Fruit fly (Drosophila melanogaster) whole organism, embryonic: Measurements from ENCODE around the gene CG32373.

Experiments used
- Bteb2 ChIP-seq: fragments of 200-800 bp; sonication (Bioruptor generic); optimal IDR thresholded peaks from 2 replicates; lab custom pipeline; 2016; ENCODE audit warnings: missing biosample characterization, missing genetic modification characterization
- CG10366 ChIP-seq: fragments of 200-800 bp; sonication (Bioruptor generic); IDR thresholded peaks from 2 replicates; pipeline ENCODE4 v1.3.6; 2022; ENCODE audit warnings: missing biosample characterization, missing genetic modification characterization
- CG10543 ChIP-seq: fragments of 200-800 bp; sonication (Bioruptor generic); optimal IDR thresholded peaks from 3 replicates; lab custom pipeline; 2017; ENCODE audit warnings: missing biosample characterization, mild to moderate bottlenecking, missing genetic modification characterization, moderate library complexity
- CG10654 ChIP-seq: fragments of 200-800 bp; sonication (Bioruptor generic); optimal IDR thresholded peaks from 2 replicates; lab custom pipeline; 2016; ENCODE audit warnings: missing biosample characterization, missing genetic modification characterization
- CG11456 ChIP-seq: fragments of 200-800 bp; sonication (Bioruptor generic); IDR thresholded peaks from 3 replicates; pipeline ENCODE4 v1.3.6; 2022; ENCODE audit warnings: missing biosample characterization, missing genetic modification characterization
- CG13287 ChIP-seq: fragments of 200-800 bp; sonication (Bioruptor generic); IDR thresholded peaks from 2 replicates; pipeline ENCODE4 v1.3.6; 2022; ENCODE audit warnings: missing biosample characterization, missing genetic modification characterization; ENCODE audit not compliant: partially characterized antibody
- CG14050 ChIP-seq: fragments of 200-800 bp; sonication (Bioruptor generic); IDR thresholded peaks from 3 replicates; pipeline ENCODE4 v1.3.6; 2022; ENCODE audit warnings: missing biosample characterization, missing genetic modification characterization
- CG16815 ChIP-seq: fragments of 200-800 bp; sonication (Bioruptor generic); optimal IDR thresholded peaks from 3 replicates; lab custom pipeline; 2017; ENCODE audit warnings: missing biosample characterization, mild to moderate bottlenecking, missing genetic modification characterization
- CG16863 ChIP-seq: fragments of 200-800 bp; sonication (Bioruptor generic); optimal IDR thresholded peaks from 3 replicates; lab custom pipeline; 2016; ENCODE audit warnings: missing biosample characterization, missing genetic modification characterization
- CG17186 ChIP-seq: fragments of 200-800 bp; sonication (Bioruptor generic); optimal IDR thresholded peaks from 3 replicates; lab custom pipeline; 2017; ENCODE audit warnings: missing biosample characterization, missing genetic modification reagents, missing genetic modification characterization
- CG17328 ChIP-seq: fragments of 200-800 bp; sonication (Bioruptor generic); IDR thresholded peaks from 2 replicates; pipeline ENCODE4 v1.3.6; 2022; ENCODE audit warnings: missing biosample characterization, missing genetic modification characterization
- CG17912 ChIP-seq: fragments of 200-800 bp; sonication (Bioruptor generic); optimal IDR thresholded peaks from 2 replicates; lab custom pipeline; 2018; ENCODE audit warnings: missing biosample characterization, mild to moderate bottlenecking, missing genetic modification characterization
- CG2202 ChIP-seq: fragments of 200-800 bp; sonication (Bioruptor generic); optimal IDR thresholded peaks from 2 replicates; lab custom pipeline; 2018; ENCODE audit warnings: missing biosample characterization, mild to moderate bottlenecking, missing genetic modification characterization
- CG30020 ChIP-seq: fragments of 200-800 bp; optimal IDR thresholded peaks from 2 replicates; lab custom pipeline; 2019; ENCODE audit warnings: missing biosample characterization, mild to moderate bottlenecking, missing genetic modification characterization, moderate library complexity
- CG30403 ChIP-seq: fragments of 200-800 bp; sonication (Bioruptor generic); optimal IDR thresholded peaks from 3 replicates; lab custom pipeline; 2016; ENCODE audit warnings: missing biosample characterization, missing genetic modification characterization
- CG3847 ChIP-seq: fragments of 200-800 bp; sonication (Bioruptor generic); IDR thresholded peaks from 2 replicates; pipeline ENCODE4 v1.3.6; 2022; ENCODE audit warnings: missing biosample characterization, missing genetic modification characterization
- CG42726 ChIP-seq: fragments of 200-800 bp; sonication (Bioruptor generic); IDR thresholded peaks from 2 replicates; pipeline ENCODE4 v1.3.6; 2022; ENCODE audit warnings: missing biosample characterization, missing genetic modification characterization; ENCODE audit not compliant: partially characterized antibody
- CG4282 ChIP-seq: fragments of 200-800 bp; sonication (Bioruptor generic); optimal IDR thresholded peaks from 2 replicates; lab custom pipeline; 2016; ENCODE audit warnings: missing biosample characterization, missing genetic modification characterization
- CG4617 ChIP-seq: fragments of 200-800 bp; sonication (Bioruptor generic); optimal IDR thresholded peaks from 3 replicates; lab custom pipeline; 2016; ENCODE audit warnings: missing biosample characterization, missing genetic modification characterization, borderline replicate concordance
- CG6175 ChIP-seq: fragments of 200-800 bp; sonication (Bioruptor generic); IDR thresholded peaks from 3 replicates; pipeline ENCODE4 v1.3.6; 2022; ENCODE audit warnings: missing biosample characterization, missing genetic modification characterization
- CG6689 ChIP-seq: fragments of 200-800 bp; sonication (Bioruptor generic); IDR thresholded peaks from 2 replicates; pipeline ENCODE4 v1.3.6; 2022; ENCODE audit warnings: missing biosample characterization, missing genetic modification characterization
- Dref ChIP-seq: fragments of 200-800 bp; sonication (Bioruptor generic); IDR thresholded peaks from 2 replicates; pipeline ENCODE4 v1.3.6; 2022; ENCODE audit warnings: missing biosample characterization, missing genetic modification characterization
- E2f2 ChIP-seq: fragments of 200-800 bp; sonication (Bioruptor generic); IDR thresholded peaks from 2 replicates; pipeline ENCODE4 v1.3.6; 2022; ENCODE audit warnings: missing biosample characterization, missing genetic modification characterization
- Gug ChIP-seq: fragments of 200-800 bp; sonication (Bioruptor generic); IDR thresholded peaks from 4 replicates; pipeline ENCODE4 v1.3.6; 2022; ENCODE audit warnings: missing biosample characterization, missing genetic modification characterization
- Lhr ChIP-seq: fragments of 200-800 bp; sonication (Bioruptor generic); optimal IDR thresholded peaks from 3 replicates; lab custom pipeline; 2017; ENCODE audit warnings: mild to moderate bottlenecking, missing biosample characterization, missing genetic modification reagents, missing genetic modification characterization
- Mes4 ChIP-seq: fragments of 200-800 bp; sonication (Bioruptor generic); optimal IDR thresholded peaks from 2 replicates; lab custom pipeline; 2016; ENCODE audit warnings: missing biosample characterization, missing genetic modification characterization
- Nf-YC ChIP-seq: fragments of 200-800 bp; optimal IDR thresholded peaks from 3 replicates; lab custom pipeline; 2019; ENCODE audit warnings: missing biosample characterization, mild to moderate bottlenecking, missing genetic modification characterization, moderate library complexity
- Side ChIP-seq: fragments of 200-800 bp; sonication (Bioruptor generic); optimal IDR thresholded peaks from 2 replicates; lab custom pipeline; 2016; ENCODE audit warnings: missing biosample characterization, missing genetic modification characterization
- Sox100B ChIP-seq: fragments of 200-800 bp; sonication (Bioruptor generic); optimal IDR thresholded peaks from 3 replicates; lab custom pipeline; 2018; ENCODE audit warnings: missing biosample characterization, mild to moderate bottlenecking, missing genetic modification characterization
- Tbp ChIP-seq: fragments of >200 bp; optimal IDR thresholded peaks from 2 replicates; lab custom pipeline; 2018; ENCODE audit warnings: missing biosample characterization, missing genetic modification characterization
- Xbp1 ChIP-seq: fragments of 200-800 bp; sonication (Bioruptor generic); optimal IDR thresholded peaks from 3 replicates; lab custom pipeline; 2016; ENCODE audit warnings: missing biosample characterization, mild to moderate bottlenecking, missing genetic modification characterization
- bbx ChIP-seq: fragments of 200-800 bp; sonication (Bioruptor generic); IDR thresholded peaks from 2 replicates; pipeline ENCODE4 v1.3.6; 2022; ENCODE audit warnings: missing biosample characterization, missing genetic modification characterization; ENCODE audit not compliant: partially characterized antibody
- bcd ChIP-seq: fragments of 200-800 bp; sonication (Bioruptor generic); optimal IDR thresholded peaks from 2 replicates; lab custom pipeline; 2017; ENCODE audit warnings: missing biosample characterization, mild to moderate bottlenecking, missing genetic modification characterization
- bsh ChIP-seq, 2 experiments: fragments of 200-800 bp; sonication (Bioruptor generic); optimal IDR thresholded peaks; 2 replicates each; lab custom pipeline; 2017 to 2018; ENCODE audit warnings: mild to moderate bottlenecking in 2 of 2, missing biosample characterization in 2 of 2, missing genetic modification characterization in 2 of 2, moderate library complexity in 1 of 2
- chinmo ChIP-seq: fragments of 200-800 bp; sonication (Bioruptor generic); IDR thresholded peaks from 4 replicates; pipeline ENCODE4 v1.3.6; 2022; ENCODE audit warnings: missing biosample characterization, missing genetic modification characterization; ENCODE audit not compliant: partially characterized antibody
- dati ChIP-seq: fragments of 200-800 bp; sonication (Bioruptor generic); IDR thresholded peaks from 2 replicates; pipeline ENCODE4 v1.3.6; 2022; ENCODE audit warnings: missing biosample characterization, missing genetic modification characterization
- hbn ChIP-seq: fragments of 200-800 bp; sonication (Bioruptor generic); IDR thresholded peaks from 2 replicates; pipeline ENCODE4 v1.3.6; 2022; ENCODE audit warnings: missing biosample characterization, missing genetic modification characterization; ENCODE audit not compliant: partially characterized antibody
- mam ChIP-seq: fragments of 200-800 bp; sonication (Bioruptor generic); optimal IDR thresholded peaks from 3 replicates; lab custom pipeline; 2016; ENCODE audit warnings: missing biosample characterization, missing genetic modification characterization
- nau ChIP-seq: fragments of 200-800 bp; sonication (Bioruptor generic); optimal IDR thresholded peaks from 3 replicates; lab custom pipeline; 2017; ENCODE audit warnings: missing biosample characterization, mild to moderate bottlenecking, missing genetic modification characterization, missing genetic modification reagents
- prd ChIP-seq, 3 experiments: fragments of >200 bp in 2 of 3; fragments of 200-800 bp in 1 of 3; sonication (Bioruptor generic) in 1 of 3; optimal IDR thresholded peaks in 2 of 3; IDR thresholded peaks in 1 of 3; 2 replicates in 2 of 3; 3 replicates in 1 of 3; pipeline versions ENCODE4 v1.3.6 to Lab custom; 2017 to 2022; ENCODE audit warnings: missing biosample characterization in 1 of 3, missing genetic modification characterization in 1 of 3
- ro ChIP-seq: fragments of 200-800 bp; sonication (Bioruptor generic); IDR thresholded peaks from 2 replicates; pipeline ENCODE4 v1.3.6; 2022; ENCODE audit warnings: missing biosample characterization, missing genetic modification characterization
- shn ChIP-seq: fragments of 200-800 bp; sonication (Bioruptor generic); optimal IDR thresholded peaks from 3 replicates; lab custom pipeline; 2016; ENCODE audit warnings: missing biosample characterization, missing genetic modification characterization
- slp2 ChIP-seq: fragments of 200-800 bp; sonication (Bioruptor generic); optimal IDR thresholded peaks from 2 replicates; lab custom pipeline; 2016; ENCODE audit warnings: missing biosample characterization, missing genetic modification characterization
- sna ChIP-seq: fragments of 200-800 bp; sonication (Bioruptor generic); IDR thresholded peaks from 2 replicates; pipeline ENCODE4 v1.3.6; 2022; ENCODE audit warnings: missing biosample characterization, missing genetic modification characterization; ENCODE audit not compliant: partially characterized antibody
- so ChIP-seq: fragments of 200-800 bp; sonication (Bioruptor generic); IDR thresholded peaks from 3 replicates; pipeline ENCODE4 v1.3.6; 2022; ENCODE audit warnings: missing biosample characterization, missing genetic modification characterization
- tio ChIP-seq: fragments of 200-800 bp; sonication (Bioruptor generic); optimal IDR thresholded peaks from 2 replicates; lab custom pipeline; 2017; ENCODE audit warnings: missing biosample characterization, missing genetic modification characterization, inconsistent platforms
- tx ChIP-seq: fragments of 200-800 bp; sonication (Bioruptor generic); optimal IDR thresholded peaks from 2 replicates; lab custom pipeline; 2016; ENCODE audit warnings: missing biosample characterization, missing genetic modification characterization
- wor ChIP-seq: fragments of 200-800 bp; sonication (Bioruptor generic); IDR thresholded peaks from 2 replicates; pipeline ENCODE4 v1.3.6; 2022; ENCODE audit warnings: missing biosample characterization, missing genetic modification characterization
- zfh2 ChIP-seq: fragments of 200-800 bp; sonication (Bioruptor generic); optimal IDR thresholded peaks from 2 replicates; lab custom pipeline; 2016; ENCODE audit warnings: missing biosample characterization, missing genetic modification characterization

CG32373 gene

dm6 chr3L:7759835-7760780 is 109.8 kb downstream of the CG32373 start, which contains the start of gene Hn (continued):
- no peak for TF ChIP-seq CG16863 (GFP tag; lab: Kevin White, UChicago)
- no peak for TF ChIP-seq E2f2 (GFP tag; lab: Robert Waterston, UW)
- peak; percentile 2 for TF ChIP-seq Bteb2 (GFP tag; lab: Kevin White, UChicago)
- TF ChIP-seq tio: no peak
- TF ChIP-seq Mes4 (GFP tag; lab: Kevin White, UChicago): no peak
- TF ChIP-seq Sox100B (GFP tag; lab: Kevin White, UChicago): no peak
- TF ChIP-seq CG4282: no peak
- no peak for TF ChIP-seq hbn (GFP tag; lab: Robert Waterston, UW)
- no peak for TF ChIP-seq ro (GFP tag; lab: Robert Waterston, UW)
- TF ChIP-seq CG14050: no peak
- no peak for TF ChIP-seq Gug (GFP tag; lab: Robert Waterston, UW)
- no peak for TF ChIP-seq chinmo (GFP tag; lab: Robert Waterston, UW)
- no peak for TF ChIP-seq CG11456 (GFP tag; lab: Robert Waterston, UW)
- no peak for TF ChIP-seq shn (GFP tag; lab: Kevin White, UChicago)
- TF ChIP-seq Dref: no peak
- TF ChIP-seq CG13287 (GFP tag; lab: Robert Waterston, UW): no peak
- TF ChIP-seq Tbp (GFP tag; lab: Kevin White, UChicago): no peak
- no peak for TF ChIP-seq Side (GFP tag; lab: Kevin White, UChicago)
- no peak for TF ChIP-seq CG30020 (tag; lab: Kevin White, UChicago)
- no peak for TF ChIP-seq wor
- no peak for TF ChIP-seq CG6689 (GFP tag; lab: Robert Waterston, UW)
- no peak for TF ChIP-seq Nf-YC (tag; lab: Kevin White, UChicago)
- no peak for TF ChIP-seq bbx (GFP tag; lab: Robert Waterston, UW)
- no peak for TF ChIP-seq CG42726
- TF ChIP-seq CG17912: no peak
- no peak for TF ChIP-seq CG17186
- TF ChIP-seq CG6175: no peak
- TF ChIP-seq CG10543 (GFP tag; lab: Kevin White, UChicago): peak; percentile 20
- no peak for TF ChIP-seq sna (GFP tag; lab: Robert Waterston, UW)
- no peak; the same call in 1 of the 2 replicates for TF ChIP-seq CG3847 (GFP tag; lab: Robert Waterston, UW)
- no peak for TF ChIP-seq Xbp1 (GFP tag; lab: Kevin White, UChicago)
- no peak for TF ChIP-seq so
- peak; percentile 4 for TF ChIP-seq zfh2 (GFP tag; lab: Kevin White, UChicago)
- no peak for TF ChIP-seq mam (GFP tag; lab: Kevin White, UChicago)
- peak; percentile 20; the same call in 1 of the 2 replicates for TF ChIP-seq CG10366 (GFP tag; lab: Robert Waterston, UW)
- TF ChIP-seq CG16815: no peak
- TF ChIP-seq bsh (GFP tag; optimal IDR thresholded peaks at IDR 0.05; lab: Kevin White, UChicago): no peak
- no peak for TF ChIP-seq CG10654
- TF ChIP-seq CG30403 (GFP tag; lab: Kevin White, UChicago): peak; percentile 8
- no peak for TF ChIP-seq prd (optimal IDR thresholded peaks at IDR 0.05; lab: Kevin White, UChicago)
- TF ChIP-seq prd (GFP tag; IDR thresholded peaks at IDR 0.05; lab: Robert Waterston, UW): no peak
- TF ChIP-seq dati (GFP tag; lab: Robert Waterston, UW): no peak
- no peak for TF ChIP-seq tx (GFP tag; lab: Kevin White, UChicago)
- TF ChIP-seq CG2202: no peak
- TF ChIP-seq nau: no peak
- peak; percentile 23 for TF ChIP-seq bcd (GFP tag; lab: Kevin White, UChicago)
- no peak for TF ChIP-seq CG17328 (GFP tag; lab: Robert Waterston, UW)
- no peak for TF ChIP-seq Lhr (GFP tag; lab: Kevin White, UChicago)
- TF ChIP-seq CG4617: no peak
- no peak for TF ChIP-seq slp2 (GFP tag; lab: Kevin White, UChicago)
